Worm (Caenorhabditis elegans) whole organism, L2 larva: ENCODE measurements around the gene lact-8.
"Not testable (repeated sequence)": the region's sequence is repeated elsewhere in the genome, so short reads cannot be mapped to it uniquely, and the experiment has no call there.

Experiments
- C34F6.9 ChIP-seq: fragments of 150-350 bp; optimal IDR thresholded peaks from 2 replicates; lab custom pipeline; 2014; ENCODE audit warnings: missing biosample characterization, missing genetic modification characterization
- F13H6.1 ChIP-seq: sonication (generic microtip); optimal IDR thresholded peaks from 2 replicates; lab custom pipeline; 2016; ENCODE audit warnings: missing genetic modification characterization, missing compliant biosample characterization
- R02D3.7 ChIP-seq: fragments of 150-350 bp; optimal IDR thresholded peaks from 2 replicates; lab custom pipeline; 2014; ENCODE audit warnings: missing biosample characterization, missing genetic modification characterization
- Y55F3AM.14 ChIP-seq: fragments of 200-800 bp; sonication (Bioruptor generic); optimal IDR thresholded peaks from 2 replicates; lab custom pipeline; 2018; ENCODE audit warnings: mild to moderate bottlenecking, missing genetic modification characterization, missing compliant biosample characterization
- ZK546.5 ChIP-seq: sonication (generic microtip); optimal IDR thresholded peaks from 2 replicates; lab custom pipeline; 2017; ENCODE audit warnings: missing biosample characterization, missing genetic modification characterization
- alr-1 ChIP-seq: fragments of 150-350 bp; optimal IDR thresholded peaks from 2 replicates; lab custom pipeline; 2014; ENCODE audit warnings: missing biosample characterization, missing genetic modification characterization
- aly-2 ChIP-seq: fragments of 150-350 bp; optimal IDR thresholded peaks from 2 replicates; lab custom pipeline; 2014; ENCODE audit warnings: missing biosample characterization, missing genetic modification characterization
- ama-1 ChIP-seq: fragments of 150-350 bp; optimal IDR thresholded peaks from 2 replicates; lab custom pipeline; 2018; ENCODE audit warnings: inconsistent platforms
- blmp-1 ChIP-seq: sonication (generic microtip); optimal IDR thresholded peaks from 2 replicates; lab custom pipeline; 2017; ENCODE audit warnings: missing genetic modification characterization, mild to moderate bottlenecking, missing compliant biosample characterization, antibody characterized with exemption, moderate library complexity; ENCODE audit not compliant: insufficient read depth
- ceh-16 ChIP-seq: fragments of 150-350 bp; optimal IDR thresholded peaks from 2 replicates; lab custom pipeline; 2014; ENCODE audit warnings: missing biosample characterization, missing genetic modification characterization
- ceh-82 ChIP-seq: fragments of 150-350 bp; optimal IDR thresholded peaks from 2 replicates; lab custom pipeline; 2014; ENCODE audit warnings: missing biosample characterization, missing genetic modification characterization
- crh-2 ChIP-seq: sonication (generic microtip); optimal IDR thresholded peaks from 2 replicates; lab custom pipeline; 2017; ENCODE audit warnings: missing biosample characterization, missing genetic modification characterization
- elt-1 ChIP-seq: fragments of 150-350 bp; optimal IDR thresholded peaks from 2 replicates; lab custom pipeline; 2014; ENCODE audit warnings: missing biosample characterization, missing genetic modification characterization
- elt-3 ChIP-seq: sonication (generic microtip); optimal IDR thresholded peaks from 2 replicates; lab custom pipeline; 2017; ENCODE audit warnings: missing biosample characterization, missing genetic modification characterization
- gmeb-1 ChIP-seq: fragments of 150-350 bp; optimal IDR thresholded peaks from 2 replicates; lab custom pipeline; 2014; ENCODE audit warnings: missing biosample characterization, missing genetic modification characterization
- lin-11 ChIP-seq: fragments of 150-350 bp; sonication (generic microtip); optimal IDR thresholded peaks from 2 replicates; lab custom pipeline; 2014; ENCODE audit warnings: missing biosample characterization, missing genetic modification characterization, inconsistent platforms, mixed read lengths
- lin-13 ChIP-seq: fragments of 150-350 bp; optimal IDR thresholded peaks from 2 replicates; lab custom pipeline; 2014; ENCODE audit warnings: missing biosample characterization, missing genetic modification reagents, missing genetic modification characterization
- lin-39 ChIP-seq: fragments of 150-350 bp; optimal IDR thresholded peaks from 2 replicates; lab custom pipeline; 2014; ENCODE audit warnings: missing biosample characterization, missing genetic modification reagents, missing genetic modification characterization
- lsy-2 ChIP-seq, 2 experiments: fragments of 150-350 bp in 1 of 2; sonication (generic microtip) in 1 of 2; optimal IDR thresholded peaks; 2 replicates each; lab custom pipeline; 2014 to 2017; ENCODE audit warnings: missing biosample characterization in 2 of 2, missing genetic modification characterization in 2 of 2
- mab-5 ChIP-seq: fragments of 150-350 bp; optimal IDR thresholded peaks from 2 replicates; lab custom pipeline; 2014; ENCODE audit warnings: missing biosample characterization, missing genetic modification characterization
- mbf-1 ChIP-seq: sonication (generic microtip); optimal IDR thresholded peaks from 2 replicates; lab custom pipeline; 2017; ENCODE audit warnings: missing biosample characterization, missing genetic modification characterization
- mdl-1 ChIP-seq, 2 experiments: fragments of 150-350 bp in 1 of 2; sonication (generic microtip) in 1 of 2; optimal IDR thresholded peaks; 2 replicates each; lab custom pipeline; 2017; ENCODE audit warnings: missing biosample characterization in 2 of 2, missing genetic modification characterization in 2 of 2
- nhr-11 ChIP-seq: fragments of 150-350 bp; optimal IDR thresholded peaks from 2 replicates; lab custom pipeline; 2014; ENCODE audit warnings: missing biosample characterization, missing genetic modification characterization
- nhr-12 ChIP-seq: fragments of 150-350 bp; optimal IDR thresholded peaks from 2 replicates; lab custom pipeline; 2014; ENCODE audit warnings: missing biosample characterization, missing genetic modification characterization
- nhr-129 ChIP-seq: fragments of 150-350 bp; optimal IDR thresholded peaks from 2 replicates; lab custom pipeline; 2014; ENCODE audit warnings: missing biosample characterization, missing genetic modification characterization
- nhr-21 ChIP-seq: fragments of 150-350 bp; optimal IDR thresholded peaks from 2 replicates; lab custom pipeline; 2014; ENCODE audit warnings: missing biosample characterization, missing genetic modification characterization
- nhr-23 ChIP-seq: fragments of 150-350 bp; optimal IDR thresholded peaks from 2 replicates; lab custom pipeline; 2014; ENCODE audit warnings: missing biosample characterization, missing genetic modification reagents, missing genetic modification characterization
- nhr-6 ChIP-seq: fragments of 150-350 bp; optimal IDR thresholded peaks from 2 replicates; lab custom pipeline; 2014; ENCODE audit warnings: missing biosample characterization, missing genetic modification characterization
- nhr-77 ChIP-seq: fragments of 150-350 bp; optimal IDR thresholded peaks from 2 replicates; lab custom pipeline; 2014; ENCODE audit warnings: missing biosample characterization, missing genetic modification characterization
- sem-4 ChIP-seq: fragments of 150-350 bp; optimal IDR thresholded peaks from 2 replicates; lab custom pipeline; 2014; ENCODE audit warnings: missing biosample characterization, missing genetic modification reagents, missing genetic modification characterization
- skn-1 ChIP-seq: sonication (generic microtip); optimal IDR thresholded peaks from 2 replicates; lab custom pipeline; 2017; ENCODE audit warnings: missing biosample characterization, missing genetic modification characterization
- sma-3 ChIP-seq: sonication (generic microtip); optimal IDR thresholded peaks from 2 replicates; lab custom pipeline; 2016; ENCODE audit warnings: missing genetic modification reagents, missing genetic modification characterization, missing compliant biosample characterization
- sma-9 ChIP-seq, 2 experiments: fragments of 150-350 bp in 1 of 2; sonication (generic microtip) in 1 of 2; optimal IDR thresholded peaks; 2 replicates each; lab custom pipeline; 2014 to 2016; ENCODE audit warnings: missing genetic modification characterization in 2 of 2, mild to moderate bottlenecking in 1 of 2, missing biosample characterization in 1 of 2, missing compliant biosample characterization in 1 of 2, missing genetic modification reagents in 1 of 2, moderate library complexity in 1 of 2
- unc-39 ChIP-seq: fragments of 150-350 bp; optimal IDR thresholded peaks from 2 replicates; lab custom pipeline; 2014; ENCODE audit warnings: missing biosample characterization, missing genetic modification characterization
- unc-55 ChIP-seq: fragments of 150-350 bp; sonication (generic microtip); optimal IDR thresholded peaks from 3 replicates; lab custom pipeline; 2014; ENCODE audit warnings: missing biosample characterization, missing genetic modification reagents, missing genetic modification characterization
- unc-62 ChIP-seq: fragments of 150-350 bp; optimal IDR thresholded peaks from 2 replicates; lab custom pipeline; 2014; ENCODE audit warnings: missing biosample characterization, missing genetic modification reagents, missing genetic modification characterization
- zag-1 ChIP-seq: fragments of 150-350 bp; optimal IDR thresholded peaks from 2 replicates; lab custom pipeline; 2014; ENCODE audit warnings: missing biosample characterization, missing genetic modification characterization
- ztf-1 ChIP-seq: fragments of 200-800 bp; sonication (Bioruptor generic); conservative IDR thresholded peaks from 2 replicates; pipeline ENCODE4 v1.3.6; 2022; ENCODE audit warnings: missing genetic modification characterization, missing compliant biosample characterization
- ztf-11 ChIP-seq: sonication (generic microtip); optimal IDR thresholded peaks from 2 replicates; lab custom pipeline; 2017; ENCODE audit warnings: missing biosample characterization, missing genetic modification characterization

Gene lact-8

DNA sequence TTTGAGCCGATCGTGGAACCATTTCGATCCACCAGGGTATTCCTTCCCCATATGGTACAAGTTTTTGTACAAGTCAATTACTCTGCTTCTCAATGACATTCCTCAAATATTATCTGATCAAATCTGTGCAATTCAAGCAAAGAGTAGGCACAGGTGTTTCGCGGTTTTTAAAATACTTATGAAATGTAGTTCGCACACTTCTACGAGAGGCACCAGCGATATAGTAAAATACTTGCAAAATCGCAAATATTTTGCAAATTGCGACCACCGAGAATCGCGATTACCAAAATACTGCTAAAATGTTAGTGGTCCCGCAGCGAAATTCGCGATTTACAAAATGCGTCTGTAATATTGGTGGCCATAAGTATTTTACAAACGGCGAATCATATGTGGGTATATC, 16.2 kb upstream of the lact-8 start, which contains the start of gene Y42A5A.5:
Gene Y42A5A.5 (minus strand): TSS at position 101 of the 400 bp plus-strand sequence.
- TF ChIP-seq ama-1 (lab: Kevin White, UChicago); sma-9 (GFP tag; optimal IDR thresholded peaks at IDR 0.05; lab: Kevin White, UChicago); sma-9 (tag; optimal IDR thresholded peaks at IDR 0.05; lab: Kevin White, UChicago); lin-11 (tag; lab: Kevin White, UChicago): not testable (repeated sequence)

DNA sequence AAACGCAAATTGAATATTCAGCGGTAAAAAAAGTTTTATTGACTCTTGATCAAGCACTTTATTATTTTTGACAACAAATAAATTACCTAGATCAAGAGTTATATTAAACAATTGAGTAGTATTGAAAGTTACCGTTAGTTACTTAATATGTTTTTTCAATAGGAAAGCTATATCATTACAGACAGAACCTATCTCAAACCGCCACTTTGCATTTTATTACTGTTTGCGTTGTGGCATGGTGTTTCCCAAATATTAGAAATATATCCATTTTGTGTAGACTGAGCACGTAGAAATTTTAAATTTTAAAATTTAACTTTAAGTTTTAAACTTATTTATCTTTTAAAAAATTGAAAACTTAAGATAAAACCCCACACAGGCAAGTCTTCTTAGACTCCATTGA, 11.0 kb upstream of the lact-8 start:
- no peak for TF ChIP-seq ama-1 (lab: Kevin White, UChicago)
- no peak for TF ChIP-seq alr-1 (tag; lab: Kevin White, UChicago)
- no peak for TF ChIP-seq lsy-2 (tag; optimal IDR thresholded peaks at IDR 0.05; lab: Kevin White, UChicago)
- no peak for TF ChIP-seq lin-39
- no peak for TF ChIP-seq sma-3
- TF ChIP-seq nhr-77 (tag; lab: Kevin White, UChicago) = no peak
- no peak for TF ChIP-seq Y55F3AM.14
- TF ChIP-seq F13H6.1 (tag; lab: Kevin White, UChicago) = no peak
- TF ChIP-seq gmeb-1 (tag; lab: Kevin White, UChicago) = no peak
- TF ChIP-seq unc-55 = no peak
- no peak for TF ChIP-seq ZK546.5
- TF ChIP-seq blmp-1 (tag; lab: Kevin White, UChicago) = no peak
- TF ChIP-seq ceh-82 (tag; lab: Kevin White, UChicago) = no peak
- no peak for TF ChIP-seq ceh-16 (tag; lab: Kevin White, UChicago)
- TF ChIP-seq ztf-11 = no peak
- TF ChIP-seq crh-2 (tag; lab: Kevin White, UChicago) = no peak
- TF ChIP-seq R02D3.7 (tag; lab: Kevin White, UChicago) = no peak
- no peak for TF ChIP-seq unc-39

DNA sequence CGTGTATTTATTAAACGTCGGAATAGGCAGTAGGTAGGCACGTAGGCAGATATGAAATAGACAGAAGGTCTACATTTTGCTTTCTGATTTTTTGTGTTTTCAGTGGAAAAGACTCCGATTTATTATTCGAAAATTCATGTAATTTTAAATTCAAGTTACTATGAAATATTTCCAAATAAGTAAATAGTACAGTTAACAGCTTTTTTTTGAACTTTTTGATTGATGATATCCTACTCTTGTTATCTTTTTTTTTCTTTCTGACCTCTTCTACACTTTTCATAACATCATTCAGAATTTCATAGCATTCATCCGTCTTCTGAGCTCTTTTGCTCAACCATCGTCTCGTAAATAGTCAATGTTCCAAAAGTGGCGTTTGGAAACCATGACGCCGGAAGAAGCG, 5.2 kb upstream of the lact-8 start, which contains the start of gene cdkl-1:
Gene cdkl-1 (plus strand): TSS at position 301 of the 400 bp plus-strand sequence.
- TF ChIP-seq ceh-82 (tag; lab: Kevin White, UChicago) = no peak
- TF ChIP-seq ztf-1 (GFP tag; lab: Robert Waterston, UW) = no peak
- no peak for TF ChIP-seq crh-2 (tag; lab: Kevin White, UChicago)
- TF ChIP-seq gmeb-1 (tag; lab: Kevin White, UChicago) = no peak
- no peak for TF ChIP-seq elt-1 (tag; lab: Kevin White, UChicago)
- TF ChIP-seq lin-13 (GFP tag; lab: Kevin White, UChicago) = no peak
- TF ChIP-seq mdl-1 (tag; optimal IDR thresholded peaks at IDR 0.05; lab: Kevin White, UChicago) = no peak
- no peak for TF ChIP-seq Y55F3AM.14
- no peak for TF ChIP-seq ama-1 (lab: Kevin White, UChicago)
- TF ChIP-seq sma-3 = no peak
- TF ChIP-seq nhr-6 = no peak
- no peak for TF ChIP-seq C34F6.9
- TF ChIP-seq sem-4 (tag; lab: Kevin White, UChicago) = no peak
- TF ChIP-seq aly-2 (tag; lab: Kevin White, UChicago) = no peak
- TF ChIP-seq mbf-1 (tag; lab: Kevin White, UChicago) = no peak
- no peak for TF ChIP-seq sma-9 (GFP tag; optimal IDR thresholded peaks at IDR 0.05; lab: Kevin White, UChicago)
- TF ChIP-seq sma-9 (tag; optimal IDR thresholded peaks at IDR 0.05; lab: Kevin White, UChicago) = no peak
- TF ChIP-seq nhr-23 (tag; lab: Kevin White, UChicago) = no peak
- no peak for TF ChIP-seq zag-1
- no peak for TF ChIP-seq nhr-21 (tag; lab: Kevin White, UChicago)

DNA sequence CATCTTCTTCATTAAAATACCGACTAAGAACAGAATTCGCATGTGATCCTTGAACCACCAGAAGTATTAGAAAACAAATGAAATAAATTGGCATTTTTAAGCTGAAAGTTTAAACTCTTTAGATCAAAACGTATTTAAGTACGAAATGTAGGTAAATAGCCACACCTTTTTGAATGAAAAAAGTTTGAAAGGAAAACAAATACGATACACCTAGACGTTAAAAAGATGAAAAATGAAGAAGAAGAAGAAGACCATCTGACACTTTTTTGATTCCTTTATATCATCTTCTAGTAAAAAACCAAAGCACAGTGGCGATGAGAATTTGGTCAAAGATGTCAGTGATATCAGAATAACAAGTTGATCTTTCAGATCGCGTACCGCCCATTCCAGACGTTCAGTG, 2.5 kb upstream of the lact-8 start, which contains the start of gene Y42A5A.3:
Gene Y42A5A.3 (minus strand): TSS at position 101 of the 400 bp plus-strand sequence.
- TF ChIP-seq mab-5 (tag; lab: Kevin White, UChicago) (no peak), mbf-1 (tag; lab: Kevin White, UChicago) (no peak), lin-13 (GFP tag; lab: Kevin White, UChicago) (no peak), sma-9 (GFP tag; optimal IDR thresholded peaks at IDR 0.05; lab: Kevin White, UChicago) (no peak), sma-9 (tag; optimal IDR thresholded peaks at IDR 0.05; lab: Kevin White, UChicago) (no peak), gmeb-1 (tag; lab: Kevin White, UChicago) (no peak), alr-1 (tag; lab: Kevin White, UChicago) (no peak), nhr-12 (no peak), nhr-11 (tag; lab: Kevin White, UChicago) (no peak), elt-3 (no peak), unc-55 (no peak), ZK546.5 (no peak), skn-1 (no peak), elt-1 (tag; lab: Kevin White, UChicago) (no peak), nhr-129 (tag; lab: Kevin White, UChicago) (no peak), blmp-1 (tag; lab: Kevin White, UChicago) (no peak), ceh-16 (tag; lab: Kevin White, UChicago) (no peak), R02D3.7 (tag; lab: Kevin White, UChicago) (no peak), lsy-2 (tag; optimal IDR thresholded peaks at IDR 0.05; lab: Kevin White, UChicago) (no peak), unc-62 (no peak)
